Worm (Caenorhabditis elegans): ENCODE results near the gene K08F8.7.

K08F8.7 gene

DNA sequence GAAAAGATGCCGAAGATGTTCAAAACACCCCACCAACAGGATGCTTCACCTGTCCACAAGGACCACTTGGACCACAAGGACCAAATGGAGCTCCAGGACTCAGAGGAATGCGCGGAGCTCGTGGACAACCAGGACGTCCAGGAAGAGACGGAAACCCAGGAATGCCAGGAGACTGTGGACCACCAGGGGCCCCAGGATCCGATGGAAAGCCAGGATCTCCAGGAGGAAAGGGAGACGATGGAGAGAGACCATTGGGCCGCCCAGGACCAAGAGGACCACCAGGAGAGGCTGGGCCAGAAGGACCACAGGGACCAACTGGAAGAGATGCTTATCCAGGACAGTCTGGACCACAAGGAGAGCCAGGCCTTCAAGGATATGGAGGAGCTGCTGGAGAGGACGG, 21.5 kb downstream of the K08F8.7 start:
- TF ChIP-seq W03F9.2 (tag; optimal IDR thresholded peaks at IDR 0.05) = no peak
- TF ChIP-seq him-1 (tag; optimal IDR thresholded peaks at IDR 0.05) = no peak
- no peak for TF ChIP-seq dao-5 (tag; optimal IDR thresholded peaks at IDR 0.05)

- TF ChIP-seq him-1 (tag; optimal IDR thresholded peaks at IDR 0.05) (no peak), dao-5 (tag; optimal IDR thresholded peaks at IDR 0.05) (no peak), W03F9.2 (tag; optimal IDR thresholded peaks at IDR 0.05) (no peak)
Observed at ce11 chrII:8732339-8733100, 22.6 kb downstream of the K08F8.7 start, which contains the start of gene rol-6. Gene rol-6, plus strand, starts transcription at chrII:8733050.

- TF ChIP-seq dao-5 (tag; optimal IDR thresholded peaks at IDR 0.05) = no peak
- TF ChIP-seq him-1 (tag; optimal IDR thresholded peaks at IDR 0.05) = no peak
- TF ChIP-seq W03F9.2 (tag; optimal IDR thresholded peaks at IDR 0.05) = no peak
Observed at ce11 chrII:8731736-8732229, 23.4 kb downstream of the K08F8.7 start.

ce11 chrII:8730960-8731693, 24.0 kb downstream of the K08F8.7 start:
- no peak for TF ChIP-seq dao-5 (tag; optimal IDR thresholded peaks at IDR 0.05)
- no peak for TF ChIP-seq him-1 (tag; optimal IDR thresholded peaks at IDR 0.05)
- no peak for TF ChIP-seq W03F9.2 (tag; optimal IDR thresholded peaks at IDR 0.05)

- TF ChIP-seq W03F9.2 (tag; optimal IDR thresholded peaks at IDR 0.05) (no peak), him-1 (tag; optimal IDR thresholded peaks at IDR 0.05) (no peak), dao-5 (tag; optimal IDR thresholded peaks at IDR 0.05) (no peak)
Observed at ce11 chrII:8730281-8730680, 24.9 kb downstream of the K08F8.7 start.

DNA sequence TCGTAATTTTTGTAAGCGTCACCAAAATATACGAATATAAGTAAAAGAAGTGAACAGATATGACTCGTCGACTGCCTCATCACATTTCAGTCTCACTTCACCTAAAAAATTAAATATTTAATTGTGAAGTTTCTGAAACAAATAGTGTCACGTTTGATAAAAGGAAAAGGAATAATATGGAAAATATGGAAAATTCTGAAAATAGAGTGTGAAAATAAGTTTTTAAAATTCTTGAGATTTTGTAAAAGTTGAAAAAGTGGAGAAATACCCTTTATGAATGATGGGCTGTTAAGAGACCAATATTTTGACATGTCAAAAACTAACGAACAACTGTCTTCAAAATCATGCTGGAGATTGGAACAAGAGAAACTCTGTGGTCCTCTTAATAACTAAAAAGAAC, 28.5 kb downstream of the K08F8.7 start, which contains the start of gene T01B7.9:
T01B7.9 (minus strand) TSS at position 101 of the 400 bp plus-strand sequence.
- TF ChIP-seq W03F9.2 (tag; optimal IDR thresholded peaks at IDR 0.05) (no peak), dao-5 (tag; optimal IDR thresholded peaks at IDR 0.05) (no peak), him-1 (tag; optimal IDR thresholded peaks at IDR 0.05) (no peak)

DNA sequence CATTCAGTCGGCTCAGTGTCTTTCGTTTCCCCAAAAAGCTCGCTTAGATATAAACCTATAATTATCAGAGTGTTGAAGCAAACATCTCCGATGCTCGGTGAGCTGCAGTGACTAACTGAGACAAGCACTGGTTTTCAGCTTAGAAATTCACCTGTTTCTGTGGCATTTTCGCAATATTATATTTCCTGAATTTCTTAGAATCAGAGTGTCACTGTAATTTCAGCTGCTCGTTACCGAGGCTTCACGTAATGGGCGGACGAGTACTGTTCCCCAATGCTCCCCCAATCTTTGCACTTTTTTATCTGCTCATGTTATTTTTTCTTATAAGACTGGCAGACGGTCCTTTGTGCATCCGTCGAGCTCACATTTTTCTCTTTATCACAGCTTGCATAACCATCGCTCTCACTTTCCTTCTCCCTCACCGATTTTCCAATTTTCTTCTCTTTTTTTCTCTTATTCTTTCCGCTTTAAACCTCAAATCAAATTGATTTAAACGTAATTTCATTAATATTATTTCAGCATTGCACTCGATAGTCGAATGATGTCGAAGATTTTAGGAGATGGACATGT, 33.1 kb downstream of the K08F8.7 start, which contains the start of gene trcs-2:
trcs-2 (plus strand) TSS at position 520 of the 570 bp plus-strand sequence.
- TF ChIP-seq him-1 (tag; optimal IDR thresholded peaks at IDR 0.05) (no peak), dao-5 (tag; optimal IDR thresholded peaks at IDR 0.05) (no peak), W03F9.2 (tag; optimal IDR thresholded peaks at IDR 0.05) (no peak)

DNA sequence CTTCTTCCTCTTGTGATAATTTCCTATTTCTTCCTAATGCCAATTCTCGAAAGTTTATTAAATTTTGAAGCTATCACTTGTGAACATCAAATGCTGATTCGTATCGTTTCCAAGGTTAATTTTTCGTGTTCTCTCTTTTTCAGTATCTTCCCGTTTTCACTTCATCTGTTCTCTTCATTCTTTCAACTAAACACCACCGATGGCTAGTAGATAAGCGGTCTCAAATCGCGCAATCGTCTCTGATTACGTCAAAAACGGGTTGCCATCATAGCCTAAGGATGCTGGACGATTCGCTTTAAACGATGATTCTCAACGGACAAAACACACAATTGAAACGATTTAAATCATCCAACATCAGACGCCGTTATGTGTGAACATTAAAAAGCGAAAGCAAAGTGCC, 37.6 kb downstream of the K08F8.7 start:
- no peak for TF ChIP-seq dao-5 (tag; optimal IDR thresholded peaks at IDR 0.05)
- TF ChIP-seq him-1 (tag; optimal IDR thresholded peaks at IDR 0.05) = no peak
- no peak for TF ChIP-seq W03F9.2 (tag; optimal IDR thresholded peaks at IDR 0.05)

DNA sequence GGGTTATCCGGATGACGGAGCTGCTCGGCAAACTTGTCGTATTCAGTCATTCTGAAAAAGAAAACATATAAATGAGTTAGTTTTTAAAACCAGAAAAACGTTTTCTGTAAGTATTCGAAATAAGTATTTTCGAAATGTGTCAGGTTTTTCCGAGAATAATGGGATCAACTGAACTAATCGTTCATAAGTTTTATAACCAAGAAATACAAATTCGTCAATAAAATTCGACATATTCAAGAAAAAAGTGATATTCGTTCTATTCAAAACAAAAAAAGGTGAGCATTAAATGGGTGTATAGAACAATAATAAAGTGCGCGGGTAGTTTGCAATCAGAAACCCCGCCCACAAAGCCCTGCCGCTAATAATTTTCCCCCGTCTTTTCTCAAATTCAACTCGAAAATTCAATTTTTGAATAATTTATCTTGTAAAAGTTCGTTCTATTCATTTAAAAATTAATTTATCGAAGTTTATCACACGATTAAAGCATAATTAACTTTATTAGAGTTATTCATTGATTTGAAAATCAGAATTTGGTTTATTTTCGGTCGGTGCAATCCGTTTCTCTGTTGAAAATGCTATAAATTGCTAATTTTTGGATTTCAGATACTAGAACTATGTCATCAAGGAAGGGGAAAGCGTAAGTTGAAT, 38.8 kb downstream of the K08F8.7 start, which contains the start of the genes cyn-11 and T01B7.5:
cyn-11 (minus strand) TSS at position 51 of the 648 bp plus-strand sequence.
T01B7.5 (plus strand) TSS at position 598 of the 648 bp plus-strand sequence.
- TF ChIP-seq W03F9.2 (tag; optimal IDR thresholded peaks at IDR 0.05) (peak; percentile 39), dao-5 (tag; optimal IDR thresholded peaks at IDR 0.05) (no peak), him-1 (tag; optimal IDR thresholded peaks at IDR 0.05) (no peak)

DNA sequence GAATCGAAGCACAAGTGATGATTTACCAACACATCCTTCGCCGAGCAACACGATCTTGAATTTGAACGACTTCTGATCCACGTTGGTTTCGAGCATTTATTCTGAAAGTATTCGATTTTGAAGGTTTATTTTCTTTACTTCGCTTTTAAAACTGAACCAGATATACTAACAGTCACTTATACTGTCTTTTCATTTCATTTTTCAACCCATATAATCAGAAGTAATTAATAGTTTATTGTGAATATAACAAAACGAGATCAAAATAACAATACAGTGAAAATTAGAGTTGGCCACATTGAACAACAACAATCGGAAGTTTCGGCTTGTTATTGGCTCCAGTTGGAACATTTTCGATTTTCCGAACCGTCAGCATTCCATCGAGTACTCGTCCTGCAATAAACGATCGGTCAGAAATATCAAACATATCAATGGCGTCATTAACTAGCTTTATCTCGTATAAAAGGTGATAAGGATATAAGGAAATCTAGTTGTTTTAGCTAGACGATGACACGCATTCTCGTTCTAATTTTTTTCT, 40.2 kb downstream of the K08F8.7 start, which contains the start of the genes rab-21 and T01B7.13:
rab-21 (minus strand) TSS at position 101 of the 535 bp plus-strand sequence.
T01B7.13 (plus strand) TSS at position 485 of the 535 bp plus-strand sequence.
- TF ChIP-seq dao-5 (tag; optimal IDR thresholded peaks at IDR 0.05) = no peak
- TF ChIP-seq him-1 (tag; optimal IDR thresholded peaks at IDR 0.05) = no peak
- TF ChIP-seq W03F9.2 (tag; optimal IDR thresholded peaks at IDR 0.05) = no peak

ce11 chrII:8710317-8710716, 44.9 kb downstream of the K08F8.7 start, which contains the start of gene srg-15:
Gene srg-15, minus strand, starts transcription at chrII:8710417.
- TF ChIP-seq dao-5 (tag; optimal IDR thresholded peaks at IDR 0.05) (no peak), W03F9.2 (tag; optimal IDR thresholded peaks at IDR 0.05) (no peak), him-1 (tag; optimal IDR thresholded peaks at IDR 0.05) (no peak)

DNA sequence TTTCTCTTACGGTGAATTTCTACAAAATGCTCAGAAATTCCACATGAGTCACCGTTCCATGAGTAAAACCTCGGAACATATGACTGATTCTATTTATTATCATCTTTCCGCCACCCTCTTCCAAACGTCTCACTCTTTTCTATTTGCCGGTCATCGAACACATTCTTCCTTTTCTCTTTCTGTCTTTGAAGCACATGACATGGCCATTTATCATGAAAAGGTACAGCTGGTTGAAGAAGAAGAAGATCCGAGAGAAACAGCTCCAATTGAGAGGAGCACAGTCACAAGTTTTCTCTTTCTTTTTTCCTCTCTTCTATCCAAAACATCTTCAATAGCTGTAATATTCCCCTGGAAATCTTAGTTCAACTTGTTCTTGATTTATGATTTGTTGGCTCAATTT, 48.1 kb downstream of the K08F8.7 start, which contains the start of gene cup-16:
cup-16 (plus strand) TSS at position 132 of the 400 bp plus-strand sequence.
- TF ChIP-seq him-1 (tag; optimal IDR thresholded peaks at IDR 0.05) (no peak), W03F9.2 (tag; optimal IDR thresholded peaks at IDR 0.05) (no peak), dao-5 (tag; optimal IDR thresholded peaks at IDR 0.05) (no peak)
